Worm (Caenorhabditis elegans) whole organism, midembryonic: ENCODE results near the gene gad-2.

ENCODE experiments used
- T22C8.4 ChIP-seq: fragments of 200-800 bp; sonication (Bioruptor generic); IDR thresholded peaks from 2 replicates; pipeline ENCODE4 v1.3.6; 2022; ENCODE audit warnings: missing genetic modification characterization, missing compliant biosample characterization
- tab-1 ChIP-seq: fragments of 200-800 bp; sonication (Bioruptor generic); IDR thresholded peaks from 2 replicates; pipeline ENCODE4 v1.3.6; 2022; ENCODE audit warnings: missing genetic modification characterization, missing compliant biosample characterization
- ztf-29 ChIP-seq: fragments of 200-800 bp; sonication (Bioruptor generic); IDR thresholded peaks from 2 replicates; pipeline ENCODE4 v1.3.6; 2022; ENCODE audit warnings: missing genetic modification reagents, missing genetic modification characterization, missing compliant biosample characterization

- no peak for TF ChIP-seq tab-1 (GFP tag; lab: Robert Waterston, UW)
- TF ChIP-seq T22C8.4 (GFP tag; lab: Robert Waterston, UW): no peak
- TF ChIP-seq ztf-29 (GFP tag; lab: Robert Waterston, UW): no peak
These were observed 5.3 kb downstream of the gad-2 start, which contains the start of gene C10A4.10 for ce11 chrX:7398584-7398983.
